Worm (Caenorhabditis elegans): Measurements from ENCODE around the gene C34H4.5.

The C34H4.5 gene

ce11 chrIV:1550131-1550530 is at the start of gene C34H4.5:
TSS of gene C34H4.5 (minus strand) at chrIV:1550231.
- TF ChIP-seq egl-13 (tag; optimal IDR thresholded peaks at IDR 0.05) (no peak), elt-3 (tag; optimal IDR thresholded peaks at IDR 0.05) (no peak), pag-3 (tag; optimal IDR thresholded peaks at IDR 0.05; ENCODE audit: borderline replicate concordance, insufficient read depth) (no peak), pqm-1 (tag; optimal IDR thresholded peaks at IDR 0.05) (no peak), jun-1 (tag; optimal IDR thresholded peaks at IDR 0.05) (no peak), nhr-19 (GFP tag; conservative IDR thresholded peaks at IDR 0.05) (no peak), aly-2 (tag; optimal IDR thresholded peaks at IDR 0.05) (no peak), blmp-1 (tag; optimal IDR thresholded peaks at IDR 0.05) (no peak), fkh-4 (tag; optimal IDR thresholded peaks at IDR 0.05; ENCODE audit: borderline replicate concordance) (no peak), ztf-4 (tag; optimal IDR thresholded peaks at IDR 0.05) (no peak), efl-1 (optimal IDR thresholded peaks at IDR 0.05) (no peak), efl-1 (GFP tag; optimal IDR thresholded peaks at IDR 0.05 in 1 of 2) (no peak), sup-37 (GFP tag; optimal IDR thresholded peaks at IDR 0.05) (no peak), ceh-63 (GFP tag; optimal IDR thresholded peaks at IDR 0.05) (no peak), F16B12.6 (tag; optimal IDR thresholded peaks at IDR 0.05) (no peak), nhr-20 (tag; optimal IDR thresholded peaks at IDR 0.05) (no peak), vab-15 (tag; optimal IDR thresholded peaks at IDR 0.05) (no peak), xbp-1 (tag; optimal IDR thresholded peaks at IDR 0.05) (no peak), alr-1 (tag; optimal IDR thresholded peaks at IDR 0.05; ENCODE audit: borderline replicate concordance) (no peak)

DNA sequence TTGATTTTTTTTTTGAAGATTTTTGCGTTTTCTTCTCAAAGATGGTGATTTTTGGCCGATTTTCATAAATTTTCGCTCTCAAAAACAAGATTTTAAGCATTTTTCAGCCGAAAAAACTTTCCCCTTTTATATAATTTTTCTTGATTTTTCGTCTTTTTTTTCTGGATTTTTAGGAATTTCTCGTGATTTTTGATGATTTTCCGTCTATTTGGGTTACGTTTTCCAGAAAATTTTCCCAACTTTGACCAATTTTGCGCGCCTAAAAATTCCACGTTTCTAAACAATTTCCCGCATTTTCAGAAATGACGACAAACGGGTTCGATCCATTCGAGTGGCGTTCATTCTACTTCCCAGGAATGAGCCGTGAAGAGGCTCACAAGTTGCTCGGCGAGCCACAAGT is 47.0 kb upstream of the C34H4.5 start, which contains the start of gene ced-2:
Gene ced-2, plus strand, starts transcription at position 301 of the 400 bp plus-strand sequence.
- TF ChIP-seq pax-3 (tag; optimal IDR thresholded peaks at IDR 0.05) (no peak), ceh-90 (tag; optimal IDR thresholded peaks at IDR 0.05) (no peak), aly-2 (tag; optimal IDR thresholded peaks at IDR 0.05) (no peak), snu-23 (GFP tag; optimal IDR thresholded peaks at IDR 0.05) (no peak), unc-98 (GFP tag; IDR thresholded peaks at IDR 0.05) (no peak), xbp-1 (tag; optimal IDR thresholded peaks at IDR 0.05) (no peak), sptf-1 (tag; optimal IDR thresholded peaks at IDR 0.05) (no peak), nhr-237 (tag; optimal IDR thresholded peaks at IDR 0.05) (no peak), sup-37 (GFP tag; optimal IDR thresholded peaks at IDR 0.05) (no peak), lin-15B (tag; optimal IDR thresholded peaks at IDR 0.05) (no peak), Y116A8C.19 (tag; optimal IDR thresholded peaks at IDR 0.05; ENCODE audit: borderline replicate concordance) (no peak), lin-35 (GFP tag; optimal IDR thresholded peaks at IDR 0.05) (no peak), fkh-4 (tag; optimal IDR thresholded peaks at IDR 0.05; ENCODE audit: borderline replicate concordance) (no peak), irx-1 (tag; optimal IDR thresholded peaks at IDR 0.05) (no peak), zag-1 (tag; optimal IDR thresholded peaks at IDR 0.05) (no peak), lin-39 (tag; optimal IDR thresholded peaks at IDR 0.05) (no peak), efl-1 (optimal IDR thresholded peaks at IDR 0.05) (no peak), efl-1 (GFP tag; optimal IDR thresholded peaks at IDR 0.05 in 1 of 2) (no peak), swsn-7 (tag; optimal IDR thresholded peaks at IDR 0.05) (no peak), hpl-2 (GFP tag; optimal IDR thresholded peaks at IDR 0.05) (no peak)

DNA sequence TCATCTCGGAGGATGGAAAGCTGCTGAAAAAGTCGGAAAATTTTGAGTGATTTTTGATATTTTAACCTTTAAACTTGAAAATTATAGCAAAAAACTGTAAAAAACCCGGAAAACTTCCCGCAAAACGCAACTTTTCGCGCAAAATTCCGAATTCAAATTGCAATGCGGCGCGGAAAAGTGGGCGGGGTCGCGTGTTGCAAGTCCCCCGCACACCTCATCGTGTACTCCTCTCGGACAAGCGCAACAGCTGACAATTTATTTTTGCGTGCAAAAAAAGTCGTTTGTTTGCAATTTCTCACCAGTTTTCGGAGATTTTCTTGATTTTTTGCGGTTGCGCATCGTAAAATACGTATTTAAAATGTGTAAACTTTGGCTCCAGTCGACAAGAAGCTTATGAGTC is 45.8 kb upstream of the C34H4.5 start, which contains the start of gene npp-8:
Gene npp-8, minus strand, starts transcription at position 23 of the 400 bp plus-strand sequence.
- peak; percentile 37 for TF ChIP-seq nhr-11 (tag; optimal IDR thresholded peaks at IDR 0.05)
- TF ChIP-seq efl-1 (optimal IDR thresholded peaks at IDR 0.05), result peak; percentile 85 to 89
- TF ChIP-seq efl-1 (GFP tag; optimal IDR thresholded peaks at IDR 0.05 in 1 of 2), result peak; percentile 86 to 98
- TF ChIP-seq jun-1 (tag; optimal IDR thresholded peaks at IDR 0.05), result peak; percentile 72
- no peak for TF ChIP-seq hlh-4 (tag; optimal IDR thresholded peaks at IDR 0.05)
- TF ChIP-seq snu-23 (GFP tag; optimal IDR thresholded peaks at IDR 0.05), result peak; percentile 94
- peak in 1 of 2 experiments; percentile 64 for TF ChIP-seq mdl-1 (tag; optimal IDR thresholded peaks at IDR 0.05)
- no peak for TF ChIP-seq pqm-1 (tag; optimal IDR thresholded peaks at IDR 0.05)
- peak; percentile 88 for TF ChIP-seq skn-1 (tag; optimal IDR thresholded peaks at IDR 0.05)
- TF ChIP-seq C34B4.2 (tag; optimal IDR thresholded peaks at IDR 0.05), result no peak
- TF ChIP-seq hpl-2 (GFP tag; optimal IDR thresholded peaks at IDR 0.05), result peak; percentile 50
- TF ChIP-seq lin-35 (GFP tag; optimal IDR thresholded peaks at IDR 0.05), result peak; percentile 82 to 89
- peak; percentile 73 for TF ChIP-seq ztf-4 (tag; optimal IDR thresholded peaks at IDR 0.05)
- no peak for TF ChIP-seq ceh-63 (GFP tag; optimal IDR thresholded peaks at IDR 0.05)
- no peak for TF ChIP-seq zip-4 (GFP tag; optimal IDR thresholded peaks at IDR 0.05)
- TF ChIP-seq aha-1 (tag; optimal IDR thresholded peaks at IDR 0.05), result no peak
- peak; percentile 64 for TF ChIP-seq pax-3 (tag; optimal IDR thresholded peaks at IDR 0.05)
- TF ChIP-seq lir-3 (tag; optimal IDR thresholded peaks at IDR 0.05; ENCODE audit: poor library complexity), result no peak
- peak; percentile 54 for TF ChIP-seq sup-37 (GFP tag; optimal IDR thresholded peaks at IDR 0.05)
- TF ChIP-seq ceh-8 (GFP tag; optimal IDR thresholded peaks at IDR 0.05), result peak; percentile 86
- no peak for TF ChIP-seq alr-1 (tag; optimal IDR thresholded peaks at IDR 0.05; ENCODE audit: borderline replicate concordance)
- peak; percentile 81 for TF ChIP-seq irx-1 (tag; optimal IDR thresholded peaks at IDR 0.05)
- TF ChIP-seq isw-1 (GFP tag; IDR thresholded peaks at IDR 0.05), result peak; percentile 77
- peak; percentile 91 for TF ChIP-seq swsn-7 (tag; optimal IDR thresholded peaks at IDR 0.05)
- peak; percentile 91 for TF ChIP-seq xbp-1 (tag; optimal IDR thresholded peaks at IDR 0.05)
- TF ChIP-seq unc-30 (tag; optimal IDR thresholded peaks at IDR 0.05), result no peak
- peak; percentile 59 for TF ChIP-seq nhr-77 (tag; optimal IDR thresholded peaks at IDR 0.05)
- peak; percentile 83 for TF ChIP-seq mep-1 (tag; optimal IDR thresholded peaks at IDR 0.05)
- no peak for TF ChIP-seq nhr-90 (tag; optimal IDR thresholded peaks at IDR 0.05; ENCODE audit: poor library complexity)
- peak; percentile 80 for TF ChIP-seq lin-15B (tag; optimal IDR thresholded peaks at IDR 0.05)
